Worm (Caenorhabditis elegans) whole organism, L2 larva: ENCODE data around the gene T23F4.2.

Experiments
- C34F6.9 ChIP-seq: fragments of 150-350 bp; optimal IDR thresholded peaks from 2 replicates; lab custom pipeline; 2014; ENCODE audit warnings: missing biosample characterization, missing genetic modification characterization
- F13H6.1 ChIP-seq: sonication (generic microtip); optimal IDR thresholded peaks from 2 replicates; lab custom pipeline; 2016; ENCODE audit warnings: missing genetic modification characterization, missing compliant biosample characterization
- Y55F3AM.14 ChIP-seq: fragments of 200-800 bp; sonication (Bioruptor generic); optimal IDR thresholded peaks from 2 replicates; lab custom pipeline; 2018; ENCODE audit warnings: mild to moderate bottlenecking, missing genetic modification characterization, missing compliant biosample characterization
- ZK546.5 ChIP-seq: sonication (generic microtip); optimal IDR thresholded peaks from 2 replicates; lab custom pipeline; 2017; ENCODE audit warnings: missing biosample characterization, missing genetic modification characterization
- alr-1 ChIP-seq: fragments of 150-350 bp; optimal IDR thresholded peaks from 2 replicates; lab custom pipeline; 2014; ENCODE audit warnings: missing biosample characterization, missing genetic modification characterization
- aly-2 ChIP-seq: fragments of 150-350 bp; optimal IDR thresholded peaks from 2 replicates; lab custom pipeline; 2014; ENCODE audit warnings: missing biosample characterization, missing genetic modification characterization
- blmp-1 ChIP-seq: sonication (generic microtip); optimal IDR thresholded peaks from 2 replicates; lab custom pipeline; 2017; ENCODE audit warnings: missing genetic modification characterization, mild to moderate bottlenecking, missing compliant biosample characterization, antibody characterized with exemption, moderate library complexity; ENCODE audit not compliant: insufficient read depth
- ceh-16 ChIP-seq: fragments of 150-350 bp; optimal IDR thresholded peaks from 2 replicates; lab custom pipeline; 2014; ENCODE audit warnings: missing biosample characterization, missing genetic modification characterization
- crh-2 ChIP-seq: sonication (generic microtip); optimal IDR thresholded peaks from 2 replicates; lab custom pipeline; 2017; ENCODE audit warnings: missing biosample characterization, missing genetic modification characterization
- dmd-4 ChIP-seq: sonication (generic microtip); optimal IDR thresholded peaks from 2 replicates; lab custom pipeline; 2017; ENCODE audit warnings: missing biosample characterization, missing genetic modification characterization
- egl-27 ChIP-seq: sonication (generic microtip); optimal IDR thresholded peaks from 3 replicates; lab custom pipeline; 2017; ENCODE audit warnings: missing biosample characterization, missing genetic modification reagents, missing genetic modification characterization
- elt-1 ChIP-seq: fragments of 150-350 bp; optimal IDR thresholded peaks from 2 replicates; lab custom pipeline; 2014; ENCODE audit warnings: missing biosample characterization, missing genetic modification characterization
- fos-1 ChIP-seq: fragments of 150-350 bp; optimal IDR thresholded peaks from 2 replicates; lab custom pipeline; 2014; ENCODE audit warnings: missing biosample characterization, missing genetic modification characterization
- gmeb-1 ChIP-seq: fragments of 150-350 bp; optimal IDR thresholded peaks from 2 replicates; lab custom pipeline; 2014; ENCODE audit warnings: missing biosample characterization, missing genetic modification characterization
- lin-11 ChIP-seq: fragments of 150-350 bp; sonication (generic microtip); optimal IDR thresholded peaks from 2 replicates; lab custom pipeline; 2014; ENCODE audit warnings: missing biosample characterization, missing genetic modification characterization, inconsistent platforms, mixed read lengths
- lin-13 ChIP-seq: fragments of 150-350 bp; optimal IDR thresholded peaks from 2 replicates; lab custom pipeline; 2014; ENCODE audit warnings: missing biosample characterization, missing genetic modification reagents, missing genetic modification characterization
- lin-39 ChIP-seq: fragments of 150-350 bp; optimal IDR thresholded peaks from 2 replicates; lab custom pipeline; 2014; ENCODE audit warnings: missing biosample characterization, missing genetic modification reagents, missing genetic modification characterization
- mab-5 ChIP-seq: fragments of 150-350 bp; optimal IDR thresholded peaks from 2 replicates; lab custom pipeline; 2014; ENCODE audit warnings: missing biosample characterization, missing genetic modification characterization
- mdl-1 ChIP-seq, 2 experiments: fragments of 150-350 bp in 1 of 2; sonication (generic microtip) in 1 of 2; optimal IDR thresholded peaks; 2 replicates each; lab custom pipeline; 2017; ENCODE audit warnings: missing biosample characterization in 2 of 2, missing genetic modification characterization in 2 of 2
- nhr-11 ChIP-seq: fragments of 150-350 bp; optimal IDR thresholded peaks from 2 replicates; lab custom pipeline; 2014; ENCODE audit warnings: missing biosample characterization, missing genetic modification characterization
- nhr-129 ChIP-seq: fragments of 150-350 bp; optimal IDR thresholded peaks from 2 replicates; lab custom pipeline; 2014; ENCODE audit warnings: missing biosample characterization, missing genetic modification characterization
- nhr-21 ChIP-seq: fragments of 150-350 bp; optimal IDR thresholded peaks from 2 replicates; lab custom pipeline; 2014; ENCODE audit warnings: missing biosample characterization, missing genetic modification characterization
- nhr-23 ChIP-seq: fragments of 150-350 bp; optimal IDR thresholded peaks from 2 replicates; lab custom pipeline; 2014; ENCODE audit warnings: missing biosample characterization, missing genetic modification reagents, missing genetic modification characterization
- nhr-237 ChIP-seq: fragments of 150-350 bp; optimal IDR thresholded peaks from 2 replicates; lab custom pipeline; 2014; ENCODE audit warnings: missing biosample characterization, missing genetic modification characterization
- nhr-25 ChIP-seq: fragments of 150-350 bp; sonication (generic microtip); optimal IDR thresholded peaks from 3 replicates; lab custom pipeline; 2014; ENCODE audit warnings: missing biosample characterization, missing genetic modification characterization
- nhr-6 ChIP-seq: fragments of 150-350 bp; optimal IDR thresholded peaks from 2 replicates; lab custom pipeline; 2014; ENCODE audit warnings: missing biosample characterization, missing genetic modification characterization
- nhr-77 ChIP-seq: fragments of 150-350 bp; optimal IDR thresholded peaks from 2 replicates; lab custom pipeline; 2014; ENCODE audit warnings: missing biosample characterization, missing genetic modification characterization
- sem-4 ChIP-seq: fragments of 150-350 bp; optimal IDR thresholded peaks from 2 replicates; lab custom pipeline; 2014; ENCODE audit warnings: missing biosample characterization, missing genetic modification reagents, missing genetic modification characterization
- skn-1 ChIP-seq: sonication (generic microtip); optimal IDR thresholded peaks from 2 replicates; lab custom pipeline; 2017; ENCODE audit warnings: missing biosample characterization, missing genetic modification characterization
- sma-3 ChIP-seq: sonication (generic microtip); optimal IDR thresholded peaks from 2 replicates; lab custom pipeline; 2016; ENCODE audit warnings: missing genetic modification reagents, missing genetic modification characterization, missing compliant biosample characterization
- snpc-4 ChIP-seq: fragments of 150-350 bp; optimal IDR thresholded peaks from 2 replicates; lab custom pipeline; 2014; ENCODE audit warnings: missing biosample characterization, missing genetic modification characterization
- unc-39 ChIP-seq: fragments of 150-350 bp; optimal IDR thresholded peaks from 2 replicates; lab custom pipeline; 2014; ENCODE audit warnings: missing biosample characterization, missing genetic modification characterization
- unc-55 ChIP-seq: fragments of 150-350 bp; sonication (generic microtip); optimal IDR thresholded peaks from 3 replicates; lab custom pipeline; 2014; ENCODE audit warnings: missing biosample characterization, missing genetic modification reagents, missing genetic modification characterization
- zag-1 ChIP-seq: fragments of 150-350 bp; optimal IDR thresholded peaks from 2 replicates; lab custom pipeline; 2014; ENCODE audit warnings: missing biosample characterization, missing genetic modification characterization
- ztf-1 ChIP-seq: fragments of 200-800 bp; sonication (Bioruptor generic); conservative IDR thresholded peaks from 2 replicates; pipeline ENCODE4 v1.3.6; 2022; ENCODE audit warnings: missing genetic modification characterization, missing compliant biosample characterization
- ztf-11 ChIP-seq: sonication (generic microtip); optimal IDR thresholded peaks from 2 replicates; lab custom pipeline; 2017; ENCODE audit warnings: missing biosample characterization, missing genetic modification characterization

T23F4.2 gene

DNA sequence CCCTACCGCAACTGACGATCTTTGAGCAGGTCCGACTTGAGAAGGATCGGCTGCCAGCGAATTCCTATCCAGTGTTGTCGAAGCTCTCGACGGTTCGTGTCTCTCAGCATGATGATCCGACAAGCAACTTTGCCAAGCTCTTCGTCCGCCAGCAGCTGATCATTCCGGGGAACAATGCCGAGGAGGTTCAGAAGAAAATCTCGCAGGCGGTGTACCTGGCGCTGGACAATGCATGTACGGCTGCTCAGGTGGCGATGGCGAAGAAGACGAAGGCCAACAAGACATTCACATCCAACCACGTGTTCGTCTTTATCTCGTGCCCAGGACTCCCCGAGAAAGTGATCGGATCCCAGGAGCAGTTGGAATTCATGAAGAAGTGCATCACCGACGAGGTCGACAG is 14.0 kb upstream of the T23F4.2 start:
- TF ChIP-seq Y55F3AM.14 (no peak), nhr-237 (tag; lab: Kevin White, UChicago) (no peak), ztf-1 (no peak), mab-5 (no peak), blmp-1 (no peak), C34F6.9 (tag; lab: Kevin White, UChicago) (no peak), ceh-16 (tag; lab: Kevin White, UChicago) (no peak), sma-3 (GFP tag; lab: Kevin White, UChicago) (no peak), unc-39 (tag; lab: Kevin White, UChicago) (no peak), lin-11 (tag; lab: Kevin White, UChicago) (no peak), crh-2 (tag; lab: Kevin White, UChicago) (no peak), skn-1 (tag; lab: Kevin White, UChicago) (no peak), nhr-77 (tag; lab: Kevin White, UChicago) (no peak), ztf-11 (tag; lab: Kevin White, UChicago) (no peak)

DNA sequence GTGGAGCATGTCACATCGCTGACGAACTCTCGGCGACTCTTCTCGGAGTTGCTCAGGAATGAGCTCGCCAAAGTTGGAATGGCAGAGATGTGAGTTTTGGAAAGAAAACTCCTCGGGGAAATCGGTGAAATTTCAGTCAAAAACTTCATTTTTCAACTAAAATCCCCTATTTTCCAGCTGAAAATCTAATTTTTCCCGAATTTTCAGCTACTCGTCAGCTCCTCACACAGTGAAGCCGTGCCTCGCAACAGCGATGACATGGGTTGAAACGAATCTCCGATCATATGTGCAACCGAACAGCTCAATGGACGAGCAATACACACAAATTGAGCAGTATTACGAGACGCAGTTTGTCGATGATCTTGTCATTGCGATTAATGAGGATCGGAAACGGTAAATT is 11.6 kb upstream of the T23F4.2 start:
- TF ChIP-seq fos-1 (tag; lab: Kevin White, UChicago) (no peak), aly-2 (tag; lab: Kevin White, UChicago) (peak; percentile 16), nhr-23 (no peak), snpc-4 (tag; lab: Kevin White, UChicago) (no peak), nhr-6 (tag; lab: Kevin White, UChicago) (no peak), nhr-11 (tag; lab: Kevin White, UChicago) (no peak), egl-27 (tag; lab: Kevin White, UChicago) (no peak)

DNA sequence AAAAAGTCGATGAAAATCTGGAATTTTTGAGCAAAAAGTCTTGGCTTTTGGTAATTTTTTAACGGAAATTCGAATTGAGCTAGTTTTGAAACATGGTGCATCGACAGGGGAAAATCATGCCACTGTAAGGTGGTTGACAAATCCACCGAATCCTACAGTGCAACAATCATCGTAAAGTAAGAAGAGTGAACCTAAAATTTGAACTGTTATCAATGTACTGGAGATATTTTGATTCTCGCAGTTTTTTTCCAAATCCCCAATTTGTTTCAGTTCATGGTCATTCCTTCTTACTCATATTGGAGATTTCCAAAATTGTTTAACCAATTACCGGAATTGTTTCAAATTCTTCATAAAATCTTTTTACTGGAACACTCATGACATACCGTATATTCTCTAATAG is 10.6 kb upstream of the T23F4.2 start:
- TF ChIP-seq nhr-21 (no peak), dmd-4 (no peak), mdl-1 (tag; optimal IDR thresholded peaks at IDR 0.05; lab: Kevin White, UChicago) (no peak)
- TF ChIP-seq, all 48 proteins: peak for 0

DNA sequence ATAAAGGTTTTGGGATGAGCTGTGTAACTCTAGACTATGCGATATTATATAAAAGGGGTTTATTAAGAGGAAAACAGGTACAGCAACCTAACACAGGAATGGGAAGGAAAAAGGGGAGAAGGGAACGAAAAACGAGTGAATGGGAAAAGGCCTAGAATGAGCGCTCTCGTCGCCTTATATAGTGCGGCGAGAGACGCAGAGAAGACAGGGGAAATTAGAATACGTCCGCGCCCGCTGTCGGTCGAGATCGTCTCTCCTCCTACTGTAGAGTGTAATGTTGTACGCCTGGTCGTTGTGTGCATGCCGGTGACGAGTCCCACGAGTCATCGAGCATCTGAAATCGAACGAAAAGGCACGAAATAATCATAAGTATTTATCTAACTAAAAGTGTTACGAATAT is 10.1 kb upstream of the T23F4.2 start:
- TF ChIP-seq lin-13 (GFP tag; lab: Kevin White, UChicago) (no peak), nhr-21 (no peak), skn-1 (tag; lab: Kevin White, UChicago) (no peak), sma-3 (GFP tag; lab: Kevin White, UChicago) (no peak), unc-55 (GFP tag; lab: Kevin White, UChicago) (no peak), mab-5 (no peak), ztf-1 (no peak), snpc-4 (tag; lab: Kevin White, UChicago) (no peak), Y55F3AM.14 (no peak), zag-1 (tag; lab: Kevin White, UChicago) (no peak), gmeb-1 (no peak), F13H6.1 (tag; lab: Kevin White, UChicago) (no peak), fos-1 (tag; lab: Kevin White, UChicago) (no peak), nhr-25 (tag; lab: Kevin White, UChicago) (no peak), ZK546.5 (tag; lab: Kevin White, UChicago) (no peak), lin-39 (tag; lab: Kevin White, UChicago) (no peak)

DNA sequence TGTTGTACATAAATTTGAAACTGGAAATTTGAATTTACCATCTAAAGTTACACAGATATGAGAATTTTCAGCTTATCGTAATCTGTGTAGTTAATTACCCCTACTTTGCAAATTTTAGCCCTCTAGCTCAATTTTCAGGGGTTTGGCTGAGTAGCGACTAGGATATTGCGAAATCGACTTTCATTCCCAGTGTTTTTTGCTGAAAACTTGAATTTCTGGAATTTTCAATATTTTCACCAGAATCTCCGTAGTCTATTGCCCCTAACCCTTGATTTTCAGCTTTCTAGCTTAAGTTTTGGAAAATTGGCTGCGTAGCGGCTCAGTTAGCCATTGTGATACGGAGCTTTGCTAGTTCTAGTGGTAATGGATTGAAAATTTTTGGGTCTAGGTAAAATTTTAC is 6.2 kb upstream of the T23F4.2 start:
- TF ChIP-seq nhr-25 (tag; lab: Kevin White, UChicago) (no peak), elt-1 (tag; lab: Kevin White, UChicago) (no peak), unc-39 (tag; lab: Kevin White, UChicago) (no peak)

DNA sequence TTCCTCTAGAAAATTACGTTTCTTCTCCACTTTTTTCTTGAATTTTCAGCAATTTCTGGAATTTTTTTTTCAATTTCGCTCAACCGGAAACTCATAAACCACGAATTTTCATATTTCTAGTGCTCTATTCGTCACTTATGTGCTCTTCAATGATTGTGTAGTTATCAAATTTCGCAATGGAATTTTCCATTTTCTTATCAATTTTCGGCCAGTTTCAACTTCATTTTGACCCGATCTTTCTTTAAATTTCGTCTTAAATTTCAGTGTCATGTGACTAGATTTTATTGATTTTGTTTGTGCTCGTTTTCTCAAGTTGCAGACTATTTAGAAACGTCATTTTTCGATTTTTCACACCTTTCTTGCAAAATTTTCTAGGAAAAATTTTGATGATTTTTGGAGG is 3.7 kb upstream of the T23F4.2 start:
- TF ChIP-seq sem-4 (tag; lab: Kevin White, UChicago) (no peak), alr-1 (no peak), blmp-1 (no peak), mab-5 (no peak), crh-2 (tag; lab: Kevin White, UChicago) (no peak), fos-1 (tag; lab: Kevin White, UChicago) (peak; percentile 48), nhr-129 (tag; lab: Kevin White, UChicago) (no peak)
